Fruit fly (Drosophila melanogaster) whole organism, larva: ENCODE results near the gene MKP-4.
A peak's percentile ranks its signal among the peaks of the same experiment; 100 is the strongest.

ENCODE experiments used
- noc ChIP-seq: fragments of 200-800 bp; sonication (Bioruptor generic); optimal IDR thresholded peaks from 3 replicates; lab custom pipeline; 2019; ENCODE audit warnings: missing biosample characterization, mild to moderate bottlenecking, missing genetic modification characterization, moderate library complexity

MKP-4 gene

dm6 chrX:19637434-19638327 lies 14.8 kb downstream of the MKP-4 start:
- no peak for TF ChIP-seq noc (tag; lab: Kevin White, UChicago)

dm6 chrX:19638328-19638940 lies 15.5 kb downstream of the MKP-4 start, which contains the start of gene Rcd-1:
TSS of gene Rcd-1 (plus strand) at chrX:19638767.
- TF ChIP-seq noc (tag; lab: Kevin White, UChicago): no peak

- TF ChIP-seq noc (tag; lab: Kevin White, UChicago): no peak
Measured at dm6 chrX:19640707-19641248, 17.9 kb downstream of the MKP-4 start.

dm6 chrX:19642819-19643504 lies 20.0 kb downstream of the MKP-4 start, which contains the start of the genes CG12237 and Sec61gamma:
TSS of gene CG12237 (minus strand) at chrX:19642869.
TSS of gene Sec61gamma (plus strand) at chrX:19643327.
- TF ChIP-seq noc (tag; lab: Kevin White, UChicago): no peak

dm6 chrX:19645873-19646541 lies 23.1 kb downstream of the MKP-4 start, which contains the start of gene Arp10:
TSS of gene Arp10 (minus strand) at chrX:19646176.
- TF ChIP-seq noc (tag; lab: Kevin White, UChicago): no peak

dm6 chrX:19651757-19652419 lies 29.0 kb downstream of the MKP-4 start, which contains the start of the genes Ranbp21 and Elys:
TSS of gene Ranbp21 (minus strand) at chrX:19652269.
TSS of gene Elys (plus strand) at chrX:19652305.
- no peak for TF ChIP-seq noc (tag; lab: Kevin White, UChicago)

- no peak for TF ChIP-seq noc (tag; lab: Kevin White, UChicago)
Measured at dm6 chrX:19662583-19663195, 39.8 kb downstream of the MKP-4 start.

dm6 chrX:19663196-19663858 lies 40.4 kb downstream of the MKP-4 start:
- TF ChIP-seq noc (tag; lab: Kevin White, UChicago): no peak

- TF ChIP-seq noc (tag; lab: Kevin White, UChicago): no peak
Measured at dm6 chrX:19663859-19664728, 41.2 kb downstream of the MKP-4 start, which contains the start of the genes CG14223 and Ssu72. TSS of gene CG14223 (minus strand) at chrX:19663971. TSS of gene Ssu72 (plus strand) at chrX:19664561.

- TF ChIP-seq noc (tag; lab: Kevin White, UChicago): peak; percentile 30
Measured at dm6 chrX:19665684-19666141, 42.8 kb downstream of the MKP-4 start.

dm6 chrX:19666991-19667409 lies 44.1 kb downstream of the MKP-4 start, which contains the start of gene Zw:
TSS of gene Zw (plus strand) at chrX:19667252.
- TF ChIP-seq noc (tag; lab: Kevin White, UChicago): peak; percentile 26
